Worm (Caenorhabditis elegans) whole organism, late embryonic: ENCODE data around the gene C28G1.6.

Source experiments
- C08G9.2 ChIP-seq: sonication (generic microtip); optimal IDR thresholded peaks from 2 replicates; lab custom pipeline; 2016; ENCODE audit warnings: mild to moderate bottlenecking, missing genetic modification characterization, moderate library complexity, missing compliant biosample characterization
- C38D4.7 ChIP-seq: fragments of 200-800 bp; sonication (Bioruptor generic); optimal IDR thresholded peaks from 2 replicates; lab custom pipeline; 2018; ENCODE audit warnings: mild to moderate bottlenecking, missing genetic modification characterization, moderate library complexity, missing compliant biosample characterization
- K09A11.1 ChIP-seq: sonication (generic microtip); optimal IDR thresholded peaks from 2 replicates; lab custom pipeline; 2017; ENCODE audit warnings: antibody characterized with exemption, mild to moderate bottlenecking, missing genetic modification characterization, missing compliant biosample characterization; ENCODE audit not compliant: insufficient read depth
- ama-1 ChIP-seq: fragments of 150-350 bp; optimal IDR thresholded peaks from 2 replicates; lab custom pipeline; 2014
- ceh-18 ChIP-seq: sonication (generic microtip); optimal IDR thresholded peaks from 2 replicates; lab custom pipeline; 2016; ENCODE audit warnings: missing genetic modification characterization, missing compliant biosample characterization
- ceh-19 ChIP-seq: fragments of 200-800 bp; sonication (Bioruptor generic); optimal IDR thresholded peaks from 2 replicates; lab custom pipeline; 2018; ENCODE audit warnings: mild to moderate bottlenecking, missing genetic modification characterization, missing compliant biosample characterization
- ceh-45 ChIP-seq: fragments of 200-800 bp; sonication (Bioruptor generic); IDR thresholded peaks from 2 replicates; pipeline ENCODE4 v1.3.6; 2022; ENCODE audit warnings: missing genetic modification reagents, missing genetic modification characterization, missing compliant biosample characterization
- ceh-48 ChIP-seq: sonication (generic microtip); optimal IDR thresholded peaks from 2 replicates; lab custom pipeline; 2016; ENCODE audit warnings: missing genetic modification characterization, inconsistent platforms, missing compliant biosample characterization
- dmd-4 ChIP-seq: sonication (generic microtip); optimal IDR thresholded peaks from 2 replicates; lab custom pipeline; 2016; ENCODE audit warnings: borderline replicate concordance, missing genetic modification characterization, missing compliant biosample characterization
- eyg-1 ChIP-seq: sonication (generic microtip); optimal IDR thresholded peaks from 2 replicates; lab custom pipeline; 2016; ENCODE audit warnings: missing genotype, missing genetic modification characterization, missing compliant biosample characterization
- fax-1 ChIP-seq: sonication (generic microtip); optimal IDR thresholded peaks from 2 replicates; lab custom pipeline; 2016; ENCODE audit warnings: missing genotype, missing genetic modification characterization, missing compliant biosample characterization
- hlh-15 ChIP-seq: sonication (generic microtip); optimal IDR thresholded peaks from 2 replicates; lab custom pipeline; 2016; ENCODE audit warnings: missing genetic modification characterization, missing compliant biosample characterization
- hlh-6 ChIP-seq: sonication (generic microtip); optimal IDR thresholded peaks from 2 replicates; lab custom pipeline; 2016; ENCODE audit warnings: missing genotype, missing genetic modification characterization, missing compliant biosample characterization
- mec-3 ChIP-seq: sonication (generic microtip); optimal IDR thresholded peaks from 2 replicates; lab custom pipeline; 2016; ENCODE audit warnings: borderline replicate concordance, missing genetic modification characterization, missing compliant biosample characterization
- npax-4 ChIP-seq: sonication (generic microtip); optimal IDR thresholded peaks from 2 replicates; lab custom pipeline; 2016; ENCODE audit warnings: missing genetic modification characterization, missing compliant biosample characterization
- odd-2 ChIP-seq: sonication (generic microtip); optimal IDR thresholded peaks from 2 replicates; lab custom pipeline; 2017; ENCODE audit warnings: antibody characterized with exemption, mild to moderate bottlenecking, missing genetic modification characterization, missing compliant biosample characterization
- pat-9 ChIP-seq: fragments of 200-800 bp; sonication (Bioruptor generic); optimal IDR thresholded peaks from 2 replicates; lab custom pipeline; 2018; ENCODE audit warnings: mild to moderate bottlenecking, missing genetic modification characterization, moderate library complexity, missing compliant biosample characterization
- pros-1 ChIP-seq: fragments of 150-350 bp; optimal IDR thresholded peaks from 2 replicates; lab custom pipeline; 2014; ENCODE audit warnings: missing biosample characterization, missing genetic modification reagents, missing genetic modification characterization
- ref-2 ChIP-seq: sonication (generic microtip); optimal IDR thresholded peaks from 2 replicates; lab custom pipeline; 2016; ENCODE audit warnings: missing genetic modification characterization, missing compliant biosample characterization
- rnt-1 ChIP-seq: sonication (generic microtip); optimal IDR thresholded peaks from 2 replicates; lab custom pipeline; 2016; ENCODE audit warnings: missing genetic modification characterization, missing compliant biosample characterization
- sox-2 ChIP-seq: fragments of 200-800 bp; sonication (Bioruptor generic); IDR thresholded peaks from 2 replicates; pipeline ENCODE4 v1.3.6; 2022; ENCODE audit warnings: missing genetic modification reagents, missing genetic modification characterization, missing compliant biosample characterization
- syd-9 ChIP-seq: sonication (generic microtip); optimal IDR thresholded peaks from 2 replicates; lab custom pipeline; 2016; ENCODE audit warnings: mild to moderate bottlenecking, missing genetic modification characterization, moderate library complexity, missing compliant biosample characterization
- tbx-2 ChIP-seq: sonication (generic microtip); optimal IDR thresholded peaks from 2 replicates; lab custom pipeline; 2016; ENCODE audit warnings: missing genetic modification characterization, missing compliant biosample characterization
- unc-3 ChIP-seq, 2 experiments: fragments of 200-800 bp in 1 of 2; sonication (Bioruptor generic) in 1 of 2; sonication (generic microtip) in 1 of 2; conservative IDR thresholded peaks in 1 of 2; optimal IDR thresholded peaks in 1 of 2; 2 replicates each; pipeline versions ENCODE4 v1.3.6 to Lab custom; 2016 to 2022; ENCODE audit warnings: missing compliant biosample characterization in 2 of 2, missing genetic modification characterization in 2 of 2, missing genetic modification reagents in 1 of 2
- unc-55 ChIP-seq: sonication (generic microtip); optimal IDR thresholded peaks from 2 replicates; lab custom pipeline; 2017; ENCODE audit warnings: missing biosample characterization, missing genetic modification reagents, missing genetic modification characterization
- zip-5 ChIP-seq: sonication (generic microtip); optimal IDR thresholded peaks from 2 replicates; lab custom pipeline; 2016; ENCODE audit warnings: missing genetic modification characterization, missing compliant biosample characterization

Gene C28G1.6

ce11 chrX:8789014-8789506 is 42.0 kb downstream of the C28G1.6 start, which contains the start of gene unc-27 (continued):
- no peak for TF ChIP-seq zip-5 (tag; lab: Kevin White, UChicago)
- no peak for TF ChIP-seq tbx-2 (tag; lab: Kevin White, UChicago)
- TF ChIP-seq C38D4.7, result no peak
- TF ChIP-seq unc-3 (GFP tag; conservative IDR thresholded peaks at IDR 0.05; lab: Robert Waterston, UW), result no peak
- no peak for TF ChIP-seq unc-3 (tag; optimal IDR thresholded peaks at IDR 0.05; lab: Kevin White, UChicago)
- no peak for TF ChIP-seq ceh-48 (tag; lab: Kevin White, UChicago)

- TF ChIP-seq C08G9.2 (tag; lab: Kevin White, UChicago), result no peak
- TF ChIP-seq C38D4.7, result no peak
- no peak for TF ChIP-seq sox-2 (GFP tag; lab: Robert Waterston, UW)
- TF ChIP-seq rnt-1 (tag; lab: Kevin White, UChicago), result no peak
- TF ChIP-seq K09A11.1, result no peak
- no peak for TF ChIP-seq syd-9 (tag; lab: Kevin White, UChicago)
- TF ChIP-seq fax-1 (tag; lab: Kevin White, UChicago), result no peak
- no peak for TF ChIP-seq ceh-18 (tag; lab: Kevin White, UChicago)
- no peak for TF ChIP-seq eyg-1 (tag; lab: Kevin White, UChicago)
- TF ChIP-seq odd-2 (tag; lab: Kevin White, UChicago), result no peak
- no peak for TF ChIP-seq ama-1 (lab: Kevin White, UChicago)
- no peak for TF ChIP-seq mec-3 (tag; lab: Kevin White, UChicago)
- no peak for TF ChIP-seq npax-4 (tag; lab: Kevin White, UChicago)
- no peak for TF ChIP-seq hlh-6 (tag; lab: Kevin White, UChicago)
These were observed 43.3 kb downstream of the C28G1.6 start for ce11 chrX:8787689-8788222.

ce11 chrX:8786687-8787086 is 44.4 kb downstream of the C28G1.6 start:
- TF ChIP-seq unc-55 (GFP tag; lab: Kevin White, UChicago), result peak; percentile 51
- no peak for TF ChIP-seq ceh-45 (GFP tag; lab: Robert Waterston, UW)

ce11 chrX:8784234-8784633 is 46.8 kb downstream of the C28G1.6 start, which contains the start of gene ZK721.3:
Gene ZK721.3, plus strand, starts transcription at chrX:8784534.
- no peak for TF ChIP-seq dmd-4 (tag; lab: Kevin White, UChicago)
- no peak for TF ChIP-seq ref-2
- no peak for TF ChIP-seq pat-9
- no peak for TF ChIP-seq ceh-19 (GFP tag; lab: Kevin White, UChicago)
- TF ChIP-seq hlh-15 (tag; lab: Kevin White, UChicago), result no peak
- TF ChIP-seq unc-55 (GFP tag; lab: Kevin White, UChicago), result no peak
- no peak for TF ChIP-seq hlh-6 (tag; lab: Kevin White, UChicago)
- no peak for TF ChIP-seq ceh-45 (GFP tag; lab: Robert Waterston, UW)
- TF ChIP-seq ama-1 (lab: Kevin White, UChicago), result no peak
- TF ChIP-seq pros-1 (tag; lab: Kevin White, UChicago), result no peak
- TF ChIP-seq zip-5 (tag; lab: Kevin White, UChicago), result no peak
- TF ChIP-seq, all 69 proteins: peak for 0
